Fruit fly (Drosophila melanogaster) whole organism, embryonic: ENCODE measurements around the gene CG7694.

Experiments used
- Abd-B ChIP-seq: fragments of 200-800 bp; sonication (Bioruptor generic); optimal IDR thresholded peaks from 2 replicates; lab custom pipeline; 2018; ENCODE audit warnings: missing biosample characterization, mild to moderate bottlenecking, missing genetic modification characterization, moderate library complexity
- CG1024 ChIP-seq: fragments of 200-800 bp; sonication (Bioruptor generic); IDR thresholded peaks from 2 replicates; pipeline ENCODE4 v1.3.6; 2022; ENCODE audit warnings: missing biosample characterization, missing genetic modification characterization
- CG10543 ChIP-seq: fragments of 200-800 bp; sonication (Bioruptor generic); optimal IDR thresholded peaks from 3 replicates; lab custom pipeline; 2017; ENCODE audit warnings: missing biosample characterization, mild to moderate bottlenecking, missing genetic modification characterization, moderate library complexity
- CG12769 ChIP-seq: fragments of 200-800 bp; sonication (Bioruptor generic); optimal IDR thresholded peaks from 2 replicates; lab custom pipeline; 2019; ENCODE audit warnings: missing biosample characterization, mild to moderate bottlenecking, missing genetic modification characterization, moderate library complexity
- CG12942 ChIP-seq: fragments of 200-800 bp; sonication (Bioruptor generic); optimal IDR thresholded peaks from 3 replicates; lab custom pipeline; 2016; ENCODE audit warnings: missing biosample characterization, missing genetic modification characterization
- CG15269 ChIP-seq: fragments of 200-800 bp; sonication (Bioruptor generic); optimal IDR thresholded peaks from 2 replicates; lab custom pipeline; 2018; ENCODE audit warnings: missing biosample characterization, mild to moderate bottlenecking, missing genetic modification characterization, moderate library complexity
- CG15479 ChIP-seq: fragments of 200-800 bp; sonication (Bioruptor generic); optimal IDR thresholded peaks from 3 replicates; lab custom pipeline; 2019; ENCODE audit warnings: missing biosample characterization, mild to moderate bottlenecking, missing genetic modification characterization, moderate library complexity
- CG1647 ChIP-seq: fragments of 200-800 bp; sonication (Bioruptor generic); optimal IDR thresholded peaks from 3 replicates; lab custom pipeline; 2016; ENCODE audit warnings: missing biosample characterization, missing genetic modification characterization
- CG16815 ChIP-seq: fragments of 200-800 bp; sonication (Bioruptor generic); optimal IDR thresholded peaks from 3 replicates; lab custom pipeline; 2017; ENCODE audit warnings: missing biosample characterization, mild to moderate bottlenecking, missing genetic modification characterization
- CG16863 ChIP-seq: fragments of 200-800 bp; sonication (Bioruptor generic); optimal IDR thresholded peaks from 3 replicates; lab custom pipeline; 2016; ENCODE audit warnings: missing biosample characterization, missing genetic modification characterization
- CG17385 ChIP-seq: fragments of 200-800 bp; sonication (Bioruptor generic); optimal IDR thresholded peaks from 3 replicates; lab custom pipeline; 2018; ENCODE audit warnings: missing biosample characterization, mild to moderate bottlenecking, missing genetic modification characterization
- CG17568 ChIP-seq: fragments of 200-800 bp; sonication (Bioruptor generic); optimal IDR thresholded peaks from 2 replicates; lab custom pipeline; 2018; ENCODE audit warnings: missing biosample characterization, mild to moderate bottlenecking, missing genetic modification characterization, moderate library complexity
- CG17829 ChIP-seq: fragments of 200-800 bp; optimal IDR thresholded peaks from 2 replicates; lab custom pipeline; 2019; ENCODE audit warnings: missing biosample characterization, mild to moderate bottlenecking, missing genetic modification characterization, moderate library complexity
- CG18764 ChIP-seq: fragments of 200-800 bp; sonication (Bioruptor generic); optimal IDR thresholded peaks from 3 replicates; lab custom pipeline; 2016; ENCODE audit warnings: missing biosample characterization, missing genetic modification characterization
- CG32767 ChIP-seq: fragments of 200-800 bp; sonication (Bioruptor generic); IDR thresholded peaks from 2 replicates; pipeline ENCODE4 v1.3.6; 2022; ENCODE audit warnings: missing biosample characterization, missing genetic modification characterization
- CG3281 ChIP-seq: fragments of 200-800 bp; sonication (Bioruptor generic); optimal IDR thresholded peaks from 3 replicates; lab custom pipeline; 2017; ENCODE audit warnings: missing biosample characterization, mild to moderate bottlenecking, missing genetic modification characterization
- CG34422 ChIP-seq: fragments of 200-800 bp; sonication (Bioruptor generic); IDR thresholded peaks from 3 replicates; pipeline ENCODE4 v1.3.6; 2022; ENCODE audit warnings: missing biosample characterization, missing genetic modification characterization
- CG3726 ChIP-seq: fragments of 200-800 bp; sonication (Bioruptor generic); IDR thresholded peaks from 3 replicates; pipeline ENCODE4, ENCODE4 v1.3.6; 2022; ENCODE audit warnings: missing biosample characterization, missing genetic modification characterization
- CG6175 ChIP-seq: fragments of 200-800 bp; sonication (Bioruptor generic); IDR thresholded peaks from 3 replicates; pipeline ENCODE4 v1.3.6; 2022; ENCODE audit warnings: missing biosample characterization, missing genetic modification characterization
- CG6683 ChIP-seq: fragments of 200-800 bp; sonication (Bioruptor generic); optimal IDR thresholded peaks from 2 replicates; lab custom pipeline; 2017; ENCODE audit warnings: missing biosample characterization, mild to moderate bottlenecking, missing genetic modification characterization, missing genetic modification reagents
- CG6791 ChIP-seq: fragments of 200-800 bp; sonication (Bioruptor generic); IDR thresholded peaks from 3 replicates; pipeline ENCODE4 v1.3.6; 2022; ENCODE audit warnings: missing biosample characterization, missing genetic modification characterization; ENCODE audit not compliant: partially characterized antibody
- CG9876 ChIP-seq: fragments of 200-800 bp; sonication (Bioruptor generic); optimal IDR thresholded peaks from 2 replicates; lab custom pipeline; 2016; ENCODE audit warnings: missing biosample characterization, missing genetic modification characterization
- Dp ChIP-seq: fragments of 200-800 bp; sonication (Bioruptor generic); optimal IDR thresholded peaks from 2 replicates; lab custom pipeline; 2018; ENCODE audit warnings: missing biosample characterization, mild to moderate bottlenecking, missing genetic modification characterization, moderate library complexity
- H15 ChIP-seq: fragments of 200-800 bp; sonication (Bioruptor generic); IDR thresholded peaks from 3 replicates; pipeline ENCODE4 v1.3.6; 2022; ENCODE audit warnings: missing biosample characterization, missing genetic modification characterization
- HLHmδ ChIP-seq: fragments of 200-800 bp; sonication (Bioruptor generic); optimal IDR thresholded peaks from 2 replicates; lab custom pipeline; 2018; ENCODE audit warnings: missing biosample characterization, mild to moderate bottlenecking, missing genetic modification characterization, moderate library complexity
- Oli ChIP-seq: fragments of 200-800 bp; sonication (Bioruptor generic); optimal IDR thresholded peaks from 2 replicates; lab custom pipeline; 2018; ENCODE audit warnings: missing biosample characterization, mild to moderate bottlenecking, missing genetic modification characterization, moderate library complexity
- Sox100B ChIP-seq: fragments of 200-800 bp; sonication (Bioruptor generic); optimal IDR thresholded peaks from 3 replicates; lab custom pipeline; 2018; ENCODE audit warnings: missing biosample characterization, mild to moderate bottlenecking, missing genetic modification characterization
- bowl ChIP-seq: fragments of 200-800 bp; sonication (Bioruptor generic); IDR thresholded peaks from 2 replicates; pipeline ENCODE4 v1.3.6; 2022; ENCODE audit warnings: missing biosample characterization, missing genetic modification characterization
- chn ChIP-seq: fragments of 200-800 bp; sonication (Bioruptor generic); optimal IDR thresholded peaks from 2 replicates; lab custom pipeline; 2016; ENCODE audit warnings: missing biosample characterization, missing genetic modification characterization
- crp ChIP-seq, 2 experiments: fragments of 200-800 bp; sonication (Bioruptor generic); optimal IDR thresholded peaks; 2 replicates in 1 of 2; 3 replicates in 1 of 2; lab custom pipeline; 2017; ENCODE audit warnings: missing biosample characterization in 2 of 2, missing genetic modification characterization in 2 of 2, mild to moderate bottlenecking in 1 of 2, moderate library complexity in 1 of 2
- ftz-f1 ChIP-seq: fragments of 200-800 bp; sonication (Bioruptor generic); optimal IDR thresholded peaks from 2 replicates; lab custom pipeline; 2016; ENCODE audit warnings: missing biosample characterization, missing genetic modification characterization
- gro ChIP-seq: fragments of 200-800 bp; sonication (Bioruptor generic); optimal IDR thresholded peaks from 2 replicates; lab custom pipeline; 2016; ENCODE audit warnings: missing biosample characterization, missing genetic modification characterization
- gsb-n ChIP-seq: fragments of 200-800 bp; sonication (Bioruptor generic); optimal IDR thresholded peaks from 3 replicates; lab custom pipeline; 2018; ENCODE audit warnings: missing biosample characterization, mild to moderate bottlenecking, missing genetic modification characterization
- jigr1 ChIP-seq: fragments of 200-800 bp; sonication (Bioruptor generic); IDR thresholded peaks from 3 replicates; pipeline ENCODE4 v1.3.6; 2022; ENCODE audit warnings: missing biosample characterization, missing genetic modification characterization
- klu ChIP-seq: fragments of 200-800 bp; sonication (Bioruptor generic); IDR thresholded peaks from 2 replicates; pipeline ENCODE4 v1.3.6; 2022; ENCODE audit warnings: missing biosample characterization, missing genetic modification characterization
- lab ChIP-seq: fragments of 200-800 bp; sonication (Bioruptor generic); optimal IDR thresholded peaks from 3 replicates; lab custom pipeline; 2017; ENCODE audit warnings: missing biosample characterization, missing genetic modification characterization, mild to moderate bottlenecking, moderate library complexity, missing genetic modification reagents
- odd ChIP-seq: fragments of 200-800 bp; sonication (Bioruptor generic); optimal IDR thresholded peaks from 2 replicates; lab custom pipeline; 2017; ENCODE audit warnings: missing biosample characterization, mild to moderate bottlenecking, missing genetic modification characterization
- sim ChIP-seq: fragments of 200-800 bp; sonication (Bioruptor generic); IDR thresholded peaks from 2 replicates; pipeline ENCODE4 v1.3.6; 2022; ENCODE audit warnings: missing biosample characterization, missing genetic modification characterization
- stwl ChIP-seq: fragments of 200-800 bp; sonication (Bioruptor generic); optimal IDR thresholded peaks from 3 replicates; lab custom pipeline; 2018; ENCODE audit warnings: missing biosample characterization, mild to moderate bottlenecking, missing genetic modification characterization, moderate library complexity
- tin ChIP-seq: fragments of 200-800 bp; sonication (Bioruptor generic); optimal IDR thresholded peaks from 3 replicates; lab custom pipeline; 2016; ENCODE audit warnings: missing biosample characterization, missing genetic modification characterization
- tio ChIP-seq: fragments of 200-800 bp; sonication (Bioruptor generic); optimal IDR thresholded peaks from 2 replicates; lab custom pipeline; 2017; ENCODE audit warnings: missing biosample characterization, missing genetic modification characterization, inconsistent platforms
- tx ChIP-seq: fragments of 200-800 bp; sonication (Bioruptor generic); optimal IDR thresholded peaks from 2 replicates; lab custom pipeline; 2016; ENCODE audit warnings: missing biosample characterization, missing genetic modification characterization
- yki ChIP-seq: fragments of >200 bp; optimal IDR thresholded peaks from 3 replicates; lab custom pipeline; 2018

Gene CG7694

DNA sequence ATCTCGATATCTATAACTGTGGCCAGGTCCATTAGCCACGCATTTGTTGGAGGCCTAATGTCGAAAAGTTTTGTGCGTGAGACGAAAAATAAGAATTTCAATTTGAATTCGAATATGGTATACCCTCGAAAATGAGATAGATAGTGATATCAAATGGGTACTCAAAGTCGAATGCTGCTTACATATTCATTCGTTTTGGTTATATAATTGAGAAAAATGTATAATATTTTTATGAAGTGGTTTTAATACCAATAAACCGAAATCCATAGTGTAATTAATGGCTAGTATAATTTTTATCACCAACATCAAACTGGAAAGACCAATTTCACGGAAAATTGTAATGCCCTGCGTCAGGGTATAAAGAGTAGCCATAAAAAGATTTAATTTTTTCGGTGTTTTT, 60.2 kb downstream of the CG7694 start (continued):
- TF ChIP-seq crp (GFP tag; optimal IDR thresholded peaks at IDR 0.05; lab: Kevin White, UChicago) (no peak), CG1024 (GFP tag; lab: Robert Waterston, UW) (no peak), bowl (no peak), CG15479 (no peak), chn (GFP tag; lab: Kevin White, UChicago) (no peak), CG34422 (GFP tag; lab: Robert Waterston, UW) (no peak), HLHmδ (no peak), CG6175 (no peak), ftz-f1 (GFP tag; lab: Kevin White, UChicago) (no peak), CG12942 (GFP tag; lab: Kevin White, UChicago) (no peak), H15 (GFP tag; lab: Robert Waterston, UW) (no peak), CG3281 (GFP tag; lab: Kevin White, UChicago) (no peak), gsb-n (tag; lab: Kevin White, UChicago) (peak; percentile 20), tin (GFP tag; lab: Kevin White, UChicago) (no peak), CG17568 (GFP tag; lab: Kevin White, UChicago) (no peak), CG15269 (tag; lab: Kevin White, UChicago) (no peak), klu (GFP tag; lab: Robert Waterston, UW) (no peak), CG1647 (GFP tag; lab: Kevin White, UChicago) (no peak), lab (GFP tag; lab: Kevin White, UChicago) (peak; percentile 6), Dp (GFP tag; lab: Kevin White, UChicago) (no peak), tx (GFP tag; lab: Kevin White, UChicago) (no peak), CG16863 (GFP tag; lab: Kevin White, UChicago) (no peak), CG12769 (tag; lab: Kevin White, UChicago) (no peak), CG17385 (GFP tag; lab: Kevin White, UChicago) (peak; percentile 1), stwl (tag; lab: Kevin White, UChicago) (no peak), CG6791 (GFP tag; lab: Robert Waterston, UW) (no peak), CG9876 (GFP tag; lab: Kevin White, UChicago) (no peak), CG6683 (GFP tag; lab: Kevin White, UChicago) (no peak), sim (GFP tag; lab: Robert Waterston, UW) (no peak), Oli (tag; lab: Kevin White, UChicago) (peak; percentile 31), CG16815 (GFP tag; lab: Kevin White, UChicago) (no peak), gro (no peak), Sox100B (no peak), CG3726 (no peak), tio (GFP tag; lab: Kevin White, UChicago) (peak; percentile 6), jigr1 (GFP tag; lab: Robert Waterston, UW) (no peak), yki (no peak), Abd-B (GFP tag; lab: Kevin White, UChicago) (peak; percentile 58), odd (no peak), CG18764 (GFP tag; lab: Kevin White, UChicago) (no peak), CG10543 (GFP tag; lab: Kevin White, UChicago) (no peak), CG17829 (no peak), CG32767 (no peak)
